Worm (Caenorhabditis elegans) whole organism, mixed stage, embryonic: Measurements from ENCODE around the gene arr-1.
A peak's percentile ranks its signal among the peaks of the same experiment; 100 is the strongest.

Experiments
- M03D4.4 ChIP-seq: sonication (generic microtip); optimal IDR thresholded peaks from 2 replicates; lab custom pipeline; 2017; ENCODE audit warnings: mild to moderate bottlenecking, missing genetic modification characterization, missing compliant biosample characterization
- bed-3 ChIP-seq: fragments of 200-800 bp; sonication (Bioruptor generic); optimal IDR thresholded peaks from 3 replicates; lab custom pipeline; 2018; ENCODE audit warnings: mild to moderate bottlenecking, missing genetic modification characterization, moderate library complexity, missing compliant biosample characterization
- blmp-1 ChIP-seq: fragments of 150-350 bp; optimal IDR thresholded peaks from 2 replicates; lab custom pipeline; 2014; ENCODE audit warnings: missing biosample characterization, missing genetic modification characterization
- ceh-39 ChIP-seq: fragments of 150-350 bp; optimal IDR thresholded peaks from 2 replicates; lab custom pipeline; 2014; ENCODE audit warnings: missing biosample characterization, missing genetic modification characterization
- ceh-43 ChIP-seq: fragments of 200-800 bp; sonication (Bioruptor generic); optimal IDR thresholded peaks from 2 replicates; lab custom pipeline; 2018; ENCODE audit warnings: mild to moderate bottlenecking, missing genetic modification characterization, moderate library complexity, missing compliant biosample characterization
- ceh-83 ChIP-seq: fragments of 200-800 bp; sonication (Bioruptor generic); optimal IDR thresholded peaks from 2 replicates; lab custom pipeline; 2018; ENCODE audit warnings: mild to moderate bottlenecking, missing genetic modification characterization, missing compliant biosample characterization
- ces-1 ChIP-seq: fragments of 150-350 bp; optimal IDR thresholded peaks from 2 replicates; lab custom pipeline; 2014; ENCODE audit warnings: missing biosample characterization, missing genetic modification reagents, missing genetic modification characterization
- cnd-1 ChIP-seq: fragments of 200-800 bp; sonication (Bioruptor generic); optimal IDR thresholded peaks from 2 replicates; lab custom pipeline; 2018; ENCODE audit warnings: mild to moderate bottlenecking, missing genetic modification characterization, missing compliant biosample characterization
- drap-1 ChIP-seq: fragments of 200-800 bp; sonication (Bioruptor generic); optimal IDR thresholded peaks from 3 replicates; lab custom pipeline; 2018; ENCODE audit warnings: mild to moderate bottlenecking, missing genetic modification characterization, missing compliant biosample characterization
- elt-1 ChIP-seq: sonication (generic microtip); optimal IDR thresholded peaks from 2 replicates; lab custom pipeline; 2017; ENCODE audit warnings: missing genetic modification characterization, mild to moderate bottlenecking, missing compliant biosample characterization, antibody characterized with exemption, moderate library complexity, borderline replicate concordance; ENCODE audit not compliant: insufficient read depth
- elt-3 ChIP-seq: fragments of 150-350 bp; optimal IDR thresholded peaks from 2 replicates; lab custom pipeline; 2014; ENCODE audit warnings: missing biosample characterization, missing genetic modification characterization
- flh-1 ChIP-seq: fragments of 200-800 bp; sonication (Bioruptor generic); optimal IDR thresholded peaks from 2 replicates; lab custom pipeline; 2018; ENCODE audit warnings: mild to moderate bottlenecking, missing genetic modification characterization, moderate library complexity, missing compliant biosample characterization
- ham-2 ChIP-seq: fragments of 200-800 bp; sonication (Bioruptor generic); optimal IDR thresholded peaks from 2 replicates; lab custom pipeline; 2018; ENCODE audit warnings: mild to moderate bottlenecking, missing genetic modification characterization, missing compliant biosample characterization
- hlh-1 ChIP-seq: fragments of 150-350 bp; optimal IDR thresholded peaks from 2 replicates; lab custom pipeline; 2014; ENCODE audit warnings: missing biosample characterization, missing genetic modification reagents, missing genetic modification characterization
- lin-13 ChIP-seq: fragments of 150-350 bp; optimal IDR thresholded peaks from 2 replicates; lab custom pipeline; 2014; ENCODE audit warnings: missing biosample characterization, missing genetic modification characterization
- lin-32 ChIP-seq: fragments of 200-800 bp; sonication (Bioruptor generic); optimal IDR thresholded peaks from 2 replicates; lab custom pipeline; 2018; ENCODE audit warnings: mild to moderate bottlenecking, missing genetic modification characterization, missing compliant biosample characterization
- lsy-2 ChIP-seq: fragments of 150-350 bp; optimal IDR thresholded peaks from 2 replicates; lab custom pipeline; 2014; ENCODE audit warnings: missing biosample characterization, missing genetic modification characterization
- mab-5 ChIP-seq: fragments of 150-350 bp; optimal IDR thresholded peaks from 2 replicates; lab custom pipeline; 2014; ENCODE audit warnings: missing biosample characterization, missing genetic modification characterization
- mep-1 ChIP-seq: fragments of 150-350 bp; optimal IDR thresholded peaks from 2 replicates; lab custom pipeline; 2017; ENCODE audit warnings: missing biosample characterization, missing genetic modification reagents, missing genetic modification characterization, inconsistent platforms
- mls-2 ChIP-seq: sonication (generic microtip); optimal IDR thresholded peaks from 2 replicates; lab custom pipeline; 2016; ENCODE audit warnings: mild to moderate bottlenecking, missing genetic modification characterization, moderate library complexity, missing compliant biosample characterization
- nhr-12 ChIP-seq: fragments of 150-350 bp; optimal IDR thresholded peaks from 2 replicates; lab custom pipeline; 2014; ENCODE audit warnings: missing biosample characterization, missing genetic modification characterization
- nhr-2 ChIP-seq: fragments of 150-350 bp; optimal IDR thresholded peaks from 2 replicates; lab custom pipeline; 2014; ENCODE audit warnings: missing biosample characterization, missing genetic modification characterization
- nhr-237 ChIP-seq: fragments of 150-350 bp; optimal IDR thresholded peaks from 2 replicates; lab custom pipeline; 2014; ENCODE audit warnings: missing biosample characterization, missing genetic modification characterization
- nhr-28 ChIP-seq: fragments of 150-350 bp; optimal IDR thresholded peaks from 2 replicates; lab custom pipeline; 2014; ENCODE audit warnings: missing biosample characterization, missing genetic modification characterization
- nhr-76 ChIP-seq: sonication (generic microtip); optimal IDR thresholded peaks from 2 replicates; lab custom pipeline; 2017; ENCODE audit warnings: missing biosample characterization, missing genetic modification characterization
- pha-4 ChIP-seq: fragments of 150-350 bp; optimal IDR thresholded peaks from 2 replicates; lab custom pipeline; 2018; ENCODE audit warnings: missing biosample characterization, missing genetic modification reagents, missing genetic modification characterization
- sem-2 ChIP-seq: fragments of 200-800 bp; sonication (Bioruptor generic); optimal IDR thresholded peaks from 2 replicates; lab custom pipeline; 2018; ENCODE audit warnings: mild to moderate bottlenecking, missing genetic modification characterization, missing compliant biosample characterization
- snpc-4 ChIP-seq: fragments of 150-350 bp; optimal IDR thresholded peaks from 2 replicates; lab custom pipeline; 2014; ENCODE audit warnings: missing biosample characterization, missing genetic modification characterization
- sptf-1 ChIP-seq: sonication (generic microtip); optimal IDR thresholded peaks from 2 replicates; lab custom pipeline; 2017; ENCODE audit warnings: mild to moderate bottlenecking, missing genetic modification characterization, moderate library complexity, missing compliant biosample characterization
- tbx-8 ChIP-seq: fragments of 200-800 bp; sonication (Bioruptor generic); optimal IDR thresholded peaks from 2 replicates; lab custom pipeline; 2018; ENCODE audit warnings: mild to moderate bottlenecking, missing genetic modification characterization, moderate library complexity, missing compliant biosample characterization
- unc-120 ChIP-seq: sonication (generic microtip); optimal IDR thresholded peaks from 2 replicates; lab custom pipeline; 2017; ENCODE audit warnings: missing genetic modification characterization, missing compliant biosample characterization; ENCODE audit not compliant: poor library complexity, severe bottlenecking
- unc-39 ChIP-seq: fragments of 150-350 bp; optimal IDR thresholded peaks from 2 replicates; lab custom pipeline; 2014; ENCODE audit warnings: missing biosample characterization, missing genetic modification characterization
- unc-62 ChIP-seq: fragments of 150-350 bp; optimal IDR thresholded peaks from 2 replicates; lab custom pipeline; 2014; ENCODE audit warnings: missing biosample characterization, missing genetic modification reagents, missing genetic modification characterization
- zip-8 ChIP-seq: fragments of 150-350 bp; optimal IDR thresholded peaks from 2 replicates; lab custom pipeline; 2014; ENCODE audit warnings: missing biosample characterization, missing genetic modification characterization
- ztf-11 ChIP-seq: fragments of 150-350 bp; optimal IDR thresholded peaks from 2 replicates; lab custom pipeline; 2014; ENCODE audit warnings: missing biosample characterization, missing genetic modification characterization

Gene arr-1

DNA sequence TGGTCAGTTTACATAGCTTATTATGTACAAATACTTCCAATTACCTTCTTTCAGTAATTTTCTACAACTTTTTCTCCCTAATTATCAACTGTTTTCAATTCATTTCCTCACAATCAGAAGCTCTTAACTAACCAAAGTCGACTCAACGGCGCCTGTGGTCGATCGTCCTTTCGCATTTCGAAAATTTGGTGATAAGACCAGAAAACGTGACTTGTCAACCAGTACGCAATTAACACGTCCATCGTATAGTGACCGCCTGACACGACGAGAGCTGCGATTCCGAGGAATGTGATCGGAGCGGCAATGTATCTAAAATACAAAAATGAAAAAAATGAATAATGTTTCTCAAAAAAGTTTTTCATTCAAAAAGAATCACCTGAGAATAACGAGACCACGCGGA lies 4.9 kb upstream of the arr-1 start:
- TF ChIP-seq M03D4.4 (tag; lab: Kevin White, UChicago) (no peak), ceh-39 (no peak), bed-3 (GFP tag; lab: Kevin White, UChicago) (no peak), flh-1 (GFP tag; lab: Kevin White, UChicago) (no peak), unc-120 (tag; lab: Kevin White, UChicago) (no peak), zip-8 (tag; lab: Kevin White, UChicago) (no peak), mep-1 (tag; lab: Kevin White, UChicago) (no peak), nhr-237 (tag; lab: Kevin White, UChicago) (no peak), blmp-1 (tag; lab: Kevin White, UChicago) (no peak), pha-4 (tag; lab: Kevin White, UChicago) (no peak), ham-2 (GFP tag; lab: Kevin White, UChicago) (no peak), mab-5 (tag; lab: Kevin White, UChicago) (no peak), nhr-28 (tag; lab: Kevin White, UChicago) (no peak), ces-1 (no peak), unc-39 (tag; lab: Kevin White, UChicago) (no peak), sptf-1 (tag; lab: Kevin White, UChicago) (no peak), snpc-4 (tag; lab: Kevin White, UChicago) (no peak), lsy-2 (tag; lab: Kevin White, UChicago) (no peak), tbx-8 (GFP tag; lab: Kevin White, UChicago) (no peak)

DNA sequence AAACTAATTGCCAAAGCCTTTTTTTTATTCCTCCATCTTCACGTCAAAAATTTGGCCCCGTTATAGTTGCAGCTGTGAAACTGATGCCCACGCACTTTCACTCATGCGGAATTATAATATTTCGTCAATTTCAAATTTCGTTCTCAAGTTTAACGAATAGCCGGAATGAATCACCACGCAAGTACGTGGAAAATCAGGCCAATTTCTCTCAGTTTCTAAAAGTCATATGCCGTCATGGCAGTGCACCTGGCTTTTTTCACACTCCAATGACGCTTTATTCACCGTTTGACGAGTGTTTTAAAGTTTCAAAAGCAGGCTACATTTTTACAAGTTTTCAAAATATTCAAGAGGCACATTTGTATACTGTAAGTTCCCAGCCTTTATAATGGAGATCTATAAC lies 2.7 kb upstream of the arr-1 start:
- TF ChIP-seq nhr-237 (tag; lab: Kevin White, UChicago) (no peak), ceh-39 (no peak), zip-8 (tag; lab: Kevin White, UChicago) (no peak), nhr-28 (tag; lab: Kevin White, UChicago) (no peak), cnd-1 (tag; lab: Kevin White, UChicago) (no peak), ceh-43 (no peak), flh-1 (GFP tag; lab: Kevin White, UChicago) (no peak), unc-120 (tag; lab: Kevin White, UChicago) (no peak), sem-2 (GFP tag; lab: Kevin White, UChicago) (no peak), mep-1 (tag; lab: Kevin White, UChicago) (no peak), ceh-83 (no peak), nhr-76 (tag; lab: Kevin White, UChicago) (no peak), pha-4 (tag; lab: Kevin White, UChicago) (no peak), ces-1 (no peak), hlh-1 (tag; lab: Kevin White, UChicago) (no peak), drap-1 (no peak), unc-62 (no peak), nhr-2 (no peak), sptf-1 (tag; lab: Kevin White, UChicago) (no peak)

DNA sequence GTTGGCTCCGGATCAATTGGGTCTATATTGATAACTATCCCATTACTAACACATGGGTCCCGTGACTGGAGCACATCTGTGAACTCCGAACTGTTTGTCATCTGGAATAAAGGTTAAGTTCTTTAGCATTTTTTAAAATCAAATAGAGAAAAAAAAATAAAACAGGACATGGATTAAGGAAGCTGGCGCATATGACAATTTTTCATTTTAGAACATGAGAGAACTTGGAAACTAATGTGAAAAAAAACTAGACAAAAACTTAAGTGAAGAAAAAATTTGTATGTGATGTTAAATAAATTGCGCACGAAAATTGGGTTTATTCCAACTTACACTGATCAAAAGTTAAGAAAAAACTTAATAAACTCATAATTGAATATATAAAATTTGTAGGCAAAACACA lies 1.8 kb upstream of the arr-1 start, which contains the start of gene sms-2:
Gene sms-2, minus strand, starts transcription at position 101 of the 400 bp plus-strand sequence.
- TF ChIP-seq ham-2 (GFP tag; lab: Kevin White, UChicago) = no peak
- no peak for TF ChIP-seq lin-13 (tag; lab: Kevin White, UChicago)
- no peak for TF ChIP-seq drap-1
- no peak for TF ChIP-seq pha-4 (tag; lab: Kevin White, UChicago)
- no peak for TF ChIP-seq nhr-28 (tag; lab: Kevin White, UChicago)
- TF ChIP-seq elt-3 = no peak
- TF ChIP-seq snpc-4 (tag; lab: Kevin White, UChicago) = no peak
- TF ChIP-seq ceh-43 = no peak
- TF ChIP-seq mls-2 = no peak
- TF ChIP-seq ceh-83 = no peak
- TF ChIP-seq flh-1 (GFP tag; lab: Kevin White, UChicago) = no peak

DNA sequence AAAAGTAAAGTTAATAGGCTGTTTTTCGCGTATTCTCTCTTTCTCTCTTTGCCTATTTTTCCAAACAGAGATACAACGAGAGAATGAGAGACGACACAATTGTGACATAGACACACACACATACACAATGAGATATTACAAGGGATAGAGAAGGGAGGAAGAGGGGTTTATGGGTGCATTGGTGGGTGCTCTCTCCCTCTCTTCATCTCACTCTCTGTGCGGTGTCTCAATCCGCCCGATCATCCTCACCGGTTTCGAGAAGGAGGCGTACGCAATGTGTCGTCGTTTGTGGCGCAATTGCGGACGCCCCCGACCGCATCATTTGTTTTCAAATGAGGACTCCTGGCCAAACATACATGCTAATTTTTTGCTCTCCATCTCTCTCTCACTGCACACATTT lies 1.1 kb upstream of the arr-1 start:
- no peak for TF ChIP-seq nhr-12 (tag; lab: Kevin White, UChicago)
- peak; percentile 29 for TF ChIP-seq elt-3
- TF ChIP-seq nhr-28 (tag; lab: Kevin White, UChicago) = no peak
- TF ChIP-seq drap-1 = peak; percentile 87
- TF ChIP-seq hlh-1 (tag; lab: Kevin White, UChicago) = peak; percentile 68
- TF ChIP-seq snpc-4 (tag; lab: Kevin White, UChicago) = no peak
- no peak for TF ChIP-seq zip-8 (tag; lab: Kevin White, UChicago)
- TF ChIP-seq nhr-2 = peak; percentile 69
- peak; percentile 40 for TF ChIP-seq unc-39 (tag; lab: Kevin White, UChicago)
- peak; percentile 56 for TF ChIP-seq elt-1 (tag; lab: Kevin White, UChicago)
- TF ChIP-seq mls-2 = peak; percentile 91
- peak; percentile 25 for TF ChIP-seq tbx-8 (GFP tag; lab: Kevin White, UChicago)
- peak; percentile 85 for TF ChIP-seq lin-13 (tag; lab: Kevin White, UChicago)
- no peak for TF ChIP-seq sem-2 (GFP tag; lab: Kevin White, UChicago)
- peak; percentile 85 for TF ChIP-seq sptf-1 (tag; lab: Kevin White, UChicago)
- peak; percentile 96 for TF ChIP-seq ces-1
- peak; percentile 6 for TF ChIP-seq lin-32
- TF ChIP-seq blmp-1 (tag; lab: Kevin White, UChicago) = no peak
- TF ChIP-seq M03D4.4 (tag; lab: Kevin White, UChicago) = peak; percentile 71
- TF ChIP-seq lsy-2 (tag; lab: Kevin White, UChicago) = peak; percentile 79
- no peak for TF ChIP-seq ceh-83
- TF ChIP-seq ztf-11 (tag; lab: Kevin White, UChicago) = peak; percentile 76
- TF ChIP-seq ham-2 (GFP tag; lab: Kevin White, UChicago) = peak; percentile 37
- peak; percentile 91 for TF ChIP-seq mep-1 (tag; lab: Kevin White, UChicago)
- TF ChIP-seq nhr-237 (tag; lab: Kevin White, UChicago) = peak; percentile 90
- TF ChIP-seq pha-4 (tag; lab: Kevin White, UChicago) = peak; percentile 90
- peak; percentile 4 for TF ChIP-seq ceh-43
- no peak for TF ChIP-seq flh-1 (GFP tag; lab: Kevin White, UChicago)
- no peak for TF ChIP-seq nhr-76 (tag; lab: Kevin White, UChicago)
- peak; percentile 93 for TF ChIP-seq unc-62
- peak; percentile 98 for TF ChIP-seq unc-120 (tag; lab: Kevin White, UChicago)
- peak; percentile 29 for TF ChIP-seq bed-3 (GFP tag; lab: Kevin White, UChicago)
- TF ChIP-seq ceh-39 = peak; percentile 41
- TF ChIP-seq mab-5 (tag; lab: Kevin White, UChicago) = no peak
- peak; percentile 71 for TF ChIP-seq cnd-1 (tag; lab: Kevin White, UChicago)
